Fruit fly (Drosophila melanogaster) S2 (cell line): ENCODE data around the gene CG15728.

Source experiments
- CG8478 ChIP-seq: fragments of >200 bp; optimal IDR thresholded peaks from 2 replicates; lab custom pipeline; 2018
- CTCF ChIP-seq, 2 experiments: fragments of >200 bp; optimal IDR thresholded peaks; 2 replicates each; lab custom pipeline; 2018

DNA sequence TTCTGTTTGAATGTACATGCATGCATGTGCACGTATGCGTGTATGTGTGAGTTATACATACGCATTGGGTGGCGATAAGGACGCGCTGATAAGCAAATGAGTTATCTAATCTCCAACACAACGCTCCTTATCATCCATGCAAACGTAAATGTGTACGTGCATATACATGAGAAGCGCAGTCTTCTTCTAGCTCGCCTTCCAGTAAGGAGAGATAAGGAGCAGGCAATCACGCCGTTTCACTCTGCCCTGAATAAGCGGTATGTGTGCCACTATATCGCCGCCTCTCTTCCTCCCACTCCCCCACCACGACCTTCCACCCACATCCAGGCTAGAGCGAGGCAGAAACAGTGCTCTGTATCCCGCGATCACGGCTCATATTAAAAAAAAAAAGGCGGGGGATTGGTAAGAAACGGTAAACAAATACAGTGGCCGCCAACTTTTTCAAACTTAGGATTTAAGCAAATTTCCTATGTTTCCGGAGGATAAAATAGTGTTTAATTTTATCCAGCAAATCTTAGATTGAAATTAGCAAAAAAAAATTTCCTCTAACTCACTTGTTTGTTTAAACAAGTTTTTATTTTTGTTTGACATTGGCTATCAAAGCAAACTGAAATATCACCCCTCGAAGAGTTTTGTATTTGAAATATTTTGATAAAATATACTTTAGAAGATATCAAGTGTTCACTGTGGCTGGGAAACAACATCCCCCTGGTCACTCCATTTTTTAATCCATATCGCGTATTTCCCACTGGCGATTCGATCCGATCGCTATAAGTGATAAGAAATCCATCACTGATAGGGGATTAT is 43.4 kb upstream of the CG15728 start:
- TF ChIP-seq CG8478 (lab: Kevin White, UChicago): no peak
- TF ChIP-seq CTCF (optimal IDR thresholded peaks at IDR 0.05; lab: Kevin White, UChicago): no peak
